Worm (Caenorhabditis elegans) whole organism, early embryonic: ENCODE results near the gene chca-1.

Experiments used
- B0310.2 ChIP-seq: sonication (generic microtip); optimal IDR thresholded peaks from 2 replicates; lab custom pipeline; 2016; ENCODE audit warnings: mild to moderate bottlenecking, missing genetic modification characterization, missing compliant biosample characterization
- F13C5.2 ChIP-seq: sonication (generic microtip); optimal IDR thresholded peaks from 2 replicates; lab custom pipeline; 2017; ENCODE audit warnings: mild to moderate bottlenecking, missing genetic modification characterization, inconsistent platforms, missing compliant biosample characterization
- aly-1 ChIP-seq: sonication (generic microtip); optimal IDR thresholded peaks from 2 replicates; lab custom pipeline; 2016; ENCODE audit warnings: missing genetic modification characterization, missing compliant biosample characterization
- ama-1 ChIP-seq: fragments of 150-350 bp; optimal IDR thresholded peaks from 2 replicates; lab custom pipeline; 2014
- ceh-13 ChIP-seq: fragments of 200-800 bp; sonication (Bioruptor generic); optimal IDR thresholded peaks from 2 replicates; lab custom pipeline; 2018; ENCODE audit warnings: mild to moderate bottlenecking, missing genetic modification characterization, missing compliant biosample characterization
- ceh-36 ChIP-seq: sonication (generic microtip); optimal IDR thresholded peaks from 2 replicates; lab custom pipeline; 2016; ENCODE audit warnings: missing genetic modification characterization, inconsistent platforms, missing compliant biosample characterization
- ets-7 ChIP-seq: sonication (generic microtip); optimal IDR thresholded peaks from 2 replicates; lab custom pipeline; 2016; ENCODE audit warnings: missing genotype, missing genetic modification characterization, missing compliant biosample characterization
- flt-1 ChIP-seq: fragments of 200-800 bp; sonication (Bioruptor generic); IDR thresholded peaks from 2 replicates; pipeline ENCODE4 v1.3.6; 2022; ENCODE audit warnings: missing genetic modification characterization, missing compliant biosample characterization
- hmbx-1 ChIP-seq: sonication (generic microtip); optimal IDR thresholded peaks from 2 replicates; lab custom pipeline; 2016; ENCODE audit warnings: mild to moderate bottlenecking, missing genetic modification characterization, missing compliant biosample characterization
- hmg-4 ChIP-seq: fragments of 200-800 bp; sonication (Bioruptor generic); optimal IDR thresholded peaks from 2 replicates; lab custom pipeline; 2018; ENCODE audit warnings: mild to moderate bottlenecking, missing genetic modification characterization, missing compliant biosample characterization
- hnd-1 ChIP-seq: sonication (generic microtip); optimal IDR thresholded peaks from 2 replicates; lab custom pipeline; 2016; ENCODE audit warnings: missing genetic modification characterization, missing compliant biosample characterization
- pes-1 ChIP-seq: fragments of 200-800 bp; sonication (Bioruptor generic); IDR thresholded peaks from 2 replicates; pipeline ENCODE4 v1.3.6; 2022; ENCODE audit warnings: missing genetic modification reagents, missing genetic modification characterization, missing compliant biosample characterization
- scrt-1 ChIP-seq: fragments of 200-800 bp; sonication (Bioruptor generic); IDR thresholded peaks from 2 replicates; pipeline ENCODE4 v1.3.6; 2022; ENCODE audit warnings: missing genetic modification characterization, missing compliant biosample characterization
- sea-1 ChIP-seq: fragments of 200-800 bp; sonication (Bioruptor generic); conservative IDR thresholded peaks from 2 replicates; pipeline ENCODE4 v1.3.6; 2022; ENCODE audit warnings: missing genetic modification characterization, missing compliant biosample characterization
- tbx-11 ChIP-seq: fragments of 200-800 bp; sonication (Bioruptor generic); IDR thresholded peaks from 2 replicates; pipeline ENCODE4 v1.3.6; 2022; ENCODE audit warnings: missing genetic modification characterization, missing compliant biosample characterization
- tbx-37 ChIP-seq: fragments of 200-800 bp; sonication (Bioruptor generic); conservative IDR thresholded peaks from 2 replicates; pipeline ENCODE4 v1.3.6; 2022; ENCODE audit warnings: missing genetic modification reagents, missing genetic modification characterization, missing compliant biosample characterization
- tra-4 ChIP-seq: sonication (generic microtip); optimal IDR thresholded peaks from 2 replicates; lab custom pipeline; 2017; ENCODE audit warnings: missing genetic modification characterization, missing compliant biosample characterization

Gene chca-1

ce11 chrIV:9672434-9672833 is 21.2 kb downstream of the chca-1 start:
- TF ChIP-seq F13C5.2 (tag; lab: Kevin White, UChicago) (no peak), ets-7 (tag; lab: Kevin White, UChicago) (no peak)

ce11 chrIV:9673206-9673605 is 22.0 kb downstream of the chca-1 start:
- TF ChIP-seq tbx-37 (no peak), flt-1 (GFP tag; lab: Robert Waterston, UW) (no peak), aly-1 (tag; lab: Kevin White, UChicago) (no peak), F13C5.2 (tag; lab: Kevin White, UChicago) (no peak), pes-1 (no peak), ama-1 (lab: Kevin White, UChicago) (no peak), B0310.2 (no peak), sea-1 (no peak), hmbx-1 (tag; lab: Kevin White, UChicago) (no peak), hnd-1 (no peak), hmg-4 (GFP tag; lab: Kevin White, UChicago) (no peak), ceh-13 (no peak), tra-4 (tag; lab: Kevin White, UChicago) (no peak), scrt-1 (no peak), ets-7 (tag; lab: Kevin White, UChicago) (no peak), tbx-11 (GFP tag; lab: Robert Waterston, UW) (no peak), ceh-36 (tag; lab: Kevin White, UChicago) (no peak)

ce11 chrIV:9673683-9674336 is 22.6 kb downstream of the chca-1 start:
- TF ChIP-seq ceh-13 (no peak), aly-1 (tag; lab: Kevin White, UChicago) (no peak), scrt-1 (no peak), hnd-1 (no peak), ama-1 (lab: Kevin White, UChicago) (no peak), pes-1 (no peak), F13C5.2 (tag; lab: Kevin White, UChicago) (no peak), tbx-11 (GFP tag; lab: Robert Waterston, UW) (no peak), hmg-4 (GFP tag; lab: Kevin White, UChicago) (no peak), ets-7 (tag; lab: Kevin White, UChicago) (no peak), hmbx-1 (tag; lab: Kevin White, UChicago) (no peak), sea-1 (no peak), tbx-37 (no peak), ceh-36 (tag; lab: Kevin White, UChicago) (no peak), flt-1 (GFP tag; lab: Robert Waterston, UW) (no peak), tra-4 (tag; lab: Kevin White, UChicago) (no peak), B0310.2 (no peak)

- no peak for TF ChIP-seq scrt-1
- no peak for TF ChIP-seq hnd-1
- no peak for TF ChIP-seq sea-1
- TF ChIP-seq hmg-4 (GFP tag; lab: Kevin White, UChicago): no peak
- no peak for TF ChIP-seq pes-1
- no peak for TF ChIP-seq ets-7 (tag; lab: Kevin White, UChicago)
- no peak for TF ChIP-seq ceh-13
- no peak for TF ChIP-seq tbx-11 (GFP tag; lab: Robert Waterston, UW)
- TF ChIP-seq ama-1 (lab: Kevin White, UChicago): no peak
- TF ChIP-seq F13C5.2 (tag; lab: Kevin White, UChicago): no peak
- no peak for TF ChIP-seq hmbx-1 (tag; lab: Kevin White, UChicago)
- no peak for TF ChIP-seq B0310.2
- TF ChIP-seq flt-1 (GFP tag; lab: Robert Waterston, UW): no peak
- TF ChIP-seq tra-4 (tag; lab: Kevin White, UChicago): no peak
- no peak for TF ChIP-seq aly-1 (tag; lab: Kevin White, UChicago)
- no peak for TF ChIP-seq tbx-37
- TF ChIP-seq ceh-36 (tag; lab: Kevin White, UChicago): no peak
Observed at ce11 chrIV:9675572-9675971, 24.4 kb downstream of the chca-1 start, which contains the start of gene nhr-34. TSS of gene nhr-34 (minus strand) at chrIV:9675672.

ce11 chrIV:9676535-9676934 is 25.3 kb downstream of the chca-1 start:
- TF ChIP-seq ceh-13: no peak
- no peak for TF ChIP-seq tbx-11 (GFP tag; lab: Robert Waterston, UW)
- no peak for TF ChIP-seq B0310.2
- TF ChIP-seq aly-1 (tag; lab: Kevin White, UChicago): no peak
- TF ChIP-seq ceh-36 (tag; lab: Kevin White, UChicago): no peak
- no peak for TF ChIP-seq tbx-37
- TF ChIP-seq hnd-1: no peak
- TF ChIP-seq hmbx-1 (tag; lab: Kevin White, UChicago): no peak
- no peak for TF ChIP-seq ets-7 (tag; lab: Kevin White, UChicago)
- TF ChIP-seq scrt-1: no peak
- no peak for TF ChIP-seq flt-1 (GFP tag; lab: Robert Waterston, UW)
- no peak for TF ChIP-seq tra-4 (tag; lab: Kevin White, UChicago)
- TF ChIP-seq sea-1: no peak
- no peak for TF ChIP-seq hmg-4 (GFP tag; lab: Kevin White, UChicago)

- TF ChIP-seq scrt-1: no peak
- no peak for TF ChIP-seq hmg-4 (GFP tag; lab: Kevin White, UChicago)
- TF ChIP-seq sea-1: no peak
- TF ChIP-seq hnd-1: no peak
- TF ChIP-seq F13C5.2 (tag; lab: Kevin White, UChicago): no peak
- no peak for TF ChIP-seq tbx-11 (GFP tag; lab: Robert Waterston, UW)
- TF ChIP-seq tbx-37: no peak
- no peak for TF ChIP-seq ama-1 (lab: Kevin White, UChicago)
- no peak for TF ChIP-seq ceh-13
- TF ChIP-seq pes-1: no peak
- TF ChIP-seq aly-1 (tag; lab: Kevin White, UChicago): no peak
- no peak for TF ChIP-seq B0310.2
- no peak for TF ChIP-seq ets-7 (tag; lab: Kevin White, UChicago)
- no peak for TF ChIP-seq hmbx-1 (tag; lab: Kevin White, UChicago)
- TF ChIP-seq flt-1 (GFP tag; lab: Robert Waterston, UW): no peak
- no peak for TF ChIP-seq ceh-36 (tag; lab: Kevin White, UChicago)
- TF ChIP-seq tra-4 (tag; lab: Kevin White, UChicago): no peak
Observed at ce11 chrIV:9677226-9677992, 26.2 kb downstream of the chca-1 start.
